Fruit fly (Drosophila melanogaster) Kc167 (cell line): ENCODE measurements around the gene CG42271.

ENCODE experiments used
- Myc ChIP-seq: fragments of >200 bp; optimal IDR thresholded peaks from 2 replicates; lab custom pipeline; 2017; ENCODE audit warnings: missing external identifiers
- h ChIP-seq: fragments of >200 bp; optimal IDR thresholded peaks from 3 replicates; lab custom pipeline; 2018; ENCODE audit warnings: missing external identifiers
- insv ChIP-seq: fragments of >200 bp; optimal IDR thresholded peaks from 3 replicates; lab custom pipeline; 2018; ENCODE audit warnings: missing external identifiers
- psq ChIP-seq: fragments of >200 bp; optimal IDR thresholded peaks from 2 replicates; lab custom pipeline; 2017; ENCODE audit warnings: missing external identifiers
- ttk ChIP-seq: sonication (Bioruptor generic); optimal IDR thresholded peaks from 2 replicates; lab custom pipeline; 2017; ENCODE audit warnings: missing external identifiers

DNA sequence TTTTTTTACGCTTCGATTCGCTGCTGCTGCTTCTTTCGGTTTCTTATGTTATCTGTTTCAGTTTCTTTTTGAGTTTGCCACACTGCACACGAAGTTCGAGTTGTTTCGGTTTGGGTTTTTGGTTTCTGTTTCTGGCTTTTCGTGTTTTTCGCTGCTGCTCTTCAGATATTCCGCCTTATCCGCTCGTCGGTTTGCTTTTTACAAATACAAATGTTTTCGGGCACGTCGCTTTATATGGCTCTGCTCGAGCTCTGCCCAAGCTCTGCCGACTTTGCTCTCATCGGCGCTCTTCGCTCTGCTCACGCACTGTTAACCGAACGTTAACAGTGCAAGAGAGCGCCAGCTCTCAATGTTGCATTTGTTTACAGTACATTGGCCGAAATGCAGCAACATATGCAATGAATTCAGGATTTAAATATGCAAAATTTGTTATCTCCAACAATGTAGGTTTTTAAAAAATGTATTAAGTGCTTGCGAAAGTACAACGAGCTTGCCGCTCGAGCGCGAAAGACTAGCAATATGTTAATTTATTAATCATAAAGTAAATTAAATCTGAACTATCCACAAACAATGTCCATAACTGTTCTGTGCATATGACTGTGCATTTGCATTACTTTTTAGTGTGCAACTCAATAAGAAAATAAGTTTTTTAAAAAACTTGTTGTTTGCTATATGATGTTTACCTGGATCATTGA is 22.5 kb downstream of the CG42271 start:
- TF ChIP-seq insv (lab: Kevin White, UChicago) (no peak), ttk (no peak), Myc (lab: Kevin White, UChicago) (no peak), psq (lab: Kevin White, UChicago) (no peak), h (lab: Kevin White, UChicago) (no peak)
